Fruit fly (Drosophila melanogaster): ENCODE results near the gene Lk.
A peak's percentile ranks its signal among the peaks of the same experiment; 100 is the strongest.

Lk gene

dm6 chr3L:14544987-14545943 is 15.3 kb downstream of the Lk start (continued):
- peak; percentile 28; the same call in 2 of the 3 replicates for TF ChIP-seq Aef1 (GFP tag; IDR thresholded peaks at IDR 0.05)
- no peak for TF ChIP-seq slp2 (GFP tag; optimal IDR thresholded peaks at IDR 0.05)
- peak; percentile 34; the same call in 1 of the 2 replicates for TF ChIP-seq Xrp1 (GFP tag; IDR thresholded peaks at IDR 0.05)
- TF ChIP-seq CG9609 (GFP tag; optimal IDR thresholded peaks at IDR 0.05), result peak; percentile 4
- no peak for TF ChIP-seq corto (GFP tag; optimal IDR thresholded peaks at IDR 0.05)
- TF ChIP-seq croc (GFP tag; conservative IDR thresholded peaks at IDR 0.05), result no peak
- no peak for TF ChIP-seq CG11456 (GFP tag; IDR thresholded peaks at IDR 0.05)
- no peak for TF ChIP-seq CG3995 (GFP tag; optimal IDR thresholded peaks at IDR 0.05)
- no peak for TF ChIP-seq Hr39 (optimal IDR thresholded peaks at IDR 0.05)
- peak; percentile 30 for TF ChIP-seq ind (GFP tag; optimal IDR thresholded peaks at IDR 0.05)
- no peak for TF ChIP-seq chn (GFP tag; optimal IDR thresholded peaks at IDR 0.05)
- TF ChIP-seq CG17568 (GFP tag; optimal IDR thresholded peaks at IDR 0.05), result no peak
- TF ChIP-seq Spps (tag; optimal IDR thresholded peaks at IDR 0.05), result no peak
- TF ChIP-seq CG8089 (GFP tag; optimal IDR thresholded peaks at IDR 0.05), result peak; percentile 44
- TF ChIP-seq pum (GFP tag; optimal IDR thresholded peaks at IDR 0.05), result no peak
- TF ChIP-seq abd-A (tag; optimal IDR thresholded peaks at IDR 0.05), result peak; percentile 19
- peak; percentile 42 for TF ChIP-seq Hr3 (GFP tag; optimal IDR thresholded peaks at IDR 0.05)
- no peak for TF ChIP-seq CG34422 (GFP tag; IDR thresholded peaks at IDR 0.05)
- peak; percentile 56 for TF ChIP-seq Asciz (GFP tag; optimal IDR thresholded peaks at IDR 0.05)
- no peak for TF ChIP-seq pzg (GFP tag; optimal IDR thresholded peaks at IDR 0.05)
- peak; percentile 54 for TF ChIP-seq CG5245 (GFP tag; optimal IDR thresholded peaks at IDR 0.05)
- no peak for TF ChIP-seq Antp (GFP tag; optimal IDR thresholded peaks at IDR 0.05)
- no peak for TF ChIP-seq CG1832 (GFP tag; optimal IDR thresholded peaks at IDR 0.05)
- TF ChIP-seq ase (GFP tag; IDR thresholded peaks at IDR 0.05), result no peak
- TF ChIP-seq crp (GFP tag; optimal IDR thresholded peaks at IDR 0.05), result no peak
- TF ChIP-seq CG11247 (GFP tag; IDR thresholded peaks at IDR 0.05), result no peak
- TF ChIP-seq CG14860 (GFP tag; IDR thresholded peaks at IDR 0.05; ENCODE audit: partially characterized antibody), result no peak
- TF ChIP-seq ftz-f1 (GFP tag; optimal IDR thresholded peaks at IDR 0.05), result peak; percentile 17
- no peak for TF ChIP-seq HmgZ (tag; optimal IDR thresholded peaks at IDR 0.05)
- TF ChIP-seq CG3726 (GFP tag; IDR thresholded peaks at IDR 0.05), result no peak
- TF ChIP-seq kni (GFP tag; optimal IDR thresholded peaks at IDR 0.05), result peak; percentile 19
- TF ChIP-seq CG7839 (tag; optimal IDR thresholded peaks at IDR 0.05), result peak; percentile 73
- TF ChIP-seq HLH3B (GFP tag; IDR thresholded peaks at IDR 0.05), result 0 out of 2 replicates have a peak, but pooled peaks have one; percentile 25
- no peak for TF ChIP-seq dan (GFP tag; IDR thresholded peaks at IDR 0.05)
- peak; percentile 28 for TF ChIP-seq wek (GFP tag; optimal IDR thresholded peaks at IDR 0.05)
- peak; percentile 56 for TF ChIP-seq MTF-1 (GFP tag; optimal IDR thresholded peaks at IDR 0.05; ENCODE audit: borderline replicate concordance)
- TF ChIP-seq ken (GFP tag; IDR thresholded peaks at IDR 0.05), result no peak
- peak; percentile 55 for TF ChIP-seq CG12659 (GFP tag; optimal IDR thresholded peaks at IDR 0.05)
- peak; percentile 38 for TF ChIP-seq CG1602 (GFP tag; optimal IDR thresholded peaks at IDR 0.05)
- TF ChIP-seq so (GFP tag; IDR thresholded peaks at IDR 0.05), result 0 out of 3 replicates have a peak, but pooled peaks have one; percentile 34
- peak; percentile 22 for TF ChIP-seq CG34376 (GFP tag; optimal IDR thresholded peaks at IDR 0.05)
- TF ChIP-seq salm (tag; optimal IDR thresholded peaks at IDR 0.05), result peak; percentile 40
- no peak for TF ChIP-seq gfzf (GFP tag; optimal IDR thresholded peaks at IDR 0.05)
- no peak for TF ChIP-seq da (GFP tag; optimal IDR thresholded peaks at IDR 0.05)
- peak in 1 of 3 experiments; percentile 51 for TF ChIP-seq lola (GFP tag; optimal IDR thresholded peaks at IDR 0.05)
- no peak for TF ChIP-seq sens-2 (GFP tag; IDR thresholded peaks at IDR 0.05)
- no peak for TF ChIP-seq CG4707 (GFP tag; optimal IDR thresholded peaks at IDR 0.05)
- TF ChIP-seq CG14441 (GFP tag; IDR thresholded peaks at IDR 0.05), result peak; percentile 39; the same call in 1 of the 2 replicates
- TF ChIP-seq ERR (GFP tag; optimal IDR thresholded peaks at IDR 0.05), result no peak
